Worm (Caenorhabditis elegans) whole organism, L4 larva: ENCODE data around the gene math-44.
"Not testable (repeated sequence)": the region's sequence is repeated elsewhere in the genome, so short reads cannot be mapped to it uniquely, and the experiment has no call there.

Source experiments
- F49E8.2 ChIP-seq: sonication (generic microtip); optimal IDR thresholded peaks from 2 replicates; lab custom pipeline; 2016; ENCODE audit warnings: missing compliant biosample characterization, mild to moderate bottlenecking, missing genetic modification characterization, borderline replicate concordance
- T26A8.4 ChIP-seq: fragments of 200-800 bp; sonication (Bioruptor generic); IDR thresholded peaks from 2 replicates; pipeline ENCODE4 v1.3.6; 2022; ENCODE audit warnings: missing genetic modification characterization, missing compliant biosample characterization
- Y5F2A.4 ChIP-seq: fragments of 200-800 bp; sonication (Bioruptor generic); optimal IDR thresholded peaks from 2 replicates; lab custom pipeline; 2018; ENCODE audit warnings: mild to moderate bottlenecking, missing genetic modification characterization, missing compliant biosample characterization
- Y75B8A.6 ChIP-seq: fragments of 200-800 bp; sonication (Bioruptor generic); IDR thresholded peaks from 2 replicates; pipeline ENCODE4 v1.3.6; 2022; ENCODE audit warnings: missing genetic modification reagents, missing genetic modification characterization, missing compliant biosample characterization
- aha-1 ChIP-seq: fragments of 150-350 bp; peaks from one replicate; lab custom pipeline; 2014; ENCODE audit warnings: missing biosample characterization, missing genetic modification characterization
- ceh-20 ChIP-seq: fragments of 200-800 bp; sonication (Bioruptor generic); IDR thresholded peaks from 2 replicates; pipeline ENCODE4 v1.3.6; 2022; ENCODE audit warnings: missing genetic modification reagents, missing genetic modification characterization, missing compliant biosample characterization
- ceh-44 ChIP-seq: fragments of 200-800 bp; sonication (Bioruptor generic); IDR thresholded peaks from 2 replicates; pipeline ENCODE4 v1.3.6; 2022; ENCODE audit warnings: missing genetic modification reagents, missing genetic modification characterization, missing compliant biosample characterization
- ceh-62 ChIP-seq: sonication (generic microtip); optimal IDR thresholded peaks from 2 replicates; lab custom pipeline; 2017; ENCODE audit warnings: missing biosample characterization, missing genetic modification characterization
- ces-1 ChIP-seq: fragments of 150-350 bp; sonication (generic microtip); optimal IDR thresholded peaks from 4 replicates; lab custom pipeline; 2014; ENCODE audit warnings: missing biosample characterization, missing genetic modification reagents, missing genetic modification characterization
- ctbp-1 ChIP-seq: fragments of 200-800 bp; sonication (Bioruptor generic); IDR thresholded peaks from 2 replicates; pipeline ENCODE4 v1.3.6; 2022; ENCODE audit warnings: missing genetic modification reagents, missing genetic modification characterization, missing compliant biosample characterization
- daf-12 ChIP-seq: fragments of 150-350 bp; optimal IDR thresholded peaks from 2 replicates; lab custom pipeline; 2014; ENCODE audit warnings: missing biosample characterization, missing genetic modification reagents, missing genetic modification characterization
- daf-16 ChIP-seq, 3 experiments: sonication (generic microtip); optimal IDR thresholded peaks; 2 replicates each; lab custom pipeline; 2016 to 2017; ENCODE audit warnings: missing genetic modification characterization in 3 of 3, missing genetic modification reagents in 3 of 3, mild to moderate bottlenecking in 2 of 3, missing compliant biosample characterization in 2 of 3, missing biosample characterization in 1 of 3, moderate library complexity in 1 of 3
- dmd-6 ChIP-seq: fragments of 200-800 bp; sonication (Bioruptor generic); IDR thresholded peaks from 2 replicates; pipeline ENCODE4 v1.3.6; 2022; ENCODE audit warnings: missing genetic modification reagents, missing genetic modification characterization, missing compliant biosample characterization
- dmd-8 ChIP-seq: fragments of 200-800 bp; sonication (Bioruptor generic); IDR thresholded peaks from 2 replicates; pipeline ENCODE4 v1.3.6; 2022; ENCODE audit warnings: missing genetic modification characterization, missing compliant biosample characterization
- duxl-1 ChIP-seq: sonication (generic microtip); optimal IDR thresholded peaks from 2 replicates; lab custom pipeline; 2016; ENCODE audit warnings: mild to moderate bottlenecking, missing genetic modification characterization, moderate library complexity, missing compliant biosample characterization; ENCODE audit not compliant: poor library complexity
- hif-1 ChIP-seq, 2 experiments: sonication (generic microtip); optimal IDR thresholded peaks; 2 replicates each; lab custom pipeline; 2016 to 2017; ENCODE audit warnings: missing compliant biosample characterization in 2 of 2, missing genetic modification characterization in 2 of 2, missing genetic modification reagents in 2 of 2, missing genotype in 2 of 2, mild to moderate bottlenecking in 1 of 2
- hlh-11 ChIP-seq: fragments of 200-800 bp; sonication (Bioruptor generic); optimal IDR thresholded peaks from 2 replicates; lab custom pipeline; 2018; ENCODE audit warnings: mild to moderate bottlenecking, missing genetic modification characterization, missing compliant biosample characterization
- hmg-1.1 ChIP-seq: fragments of 200-800 bp; sonication (Bioruptor generic); IDR thresholded peaks from 2 replicates; pipeline ENCODE4 v1.3.6; 2022; ENCODE audit warnings: missing genetic modification reagents, missing genetic modification characterization, missing compliant biosample characterization
- jun-1 ChIP-seq: fragments of 150-350 bp; optimal IDR thresholded peaks from 2 replicates; lab custom pipeline; 2014; ENCODE audit warnings: missing biosample characterization, missing genetic modification reagents, missing genetic modification characterization
- lin-1 ChIP-seq: fragments of 200-800 bp; sonication (Bioruptor generic); IDR thresholded peaks from 2 replicates; pipeline ENCODE4 v1.3.6; 2022; ENCODE audit warnings: missing genetic modification reagents, missing genetic modification characterization, missing compliant biosample characterization
- lin-13 ChIP-seq: fragments of 150-350 bp; optimal IDR thresholded peaks from 2 replicates; lab custom pipeline; 2014; ENCODE audit warnings: missing biosample characterization, missing genetic modification reagents, missing genetic modification characterization
- lin-38 ChIP-seq: fragments of 200-800 bp; sonication (Bioruptor generic); IDR thresholded peaks from 2 replicates; pipeline ENCODE4 v1.3.6; 2022; ENCODE audit warnings: missing genetic modification reagents, missing genetic modification characterization, missing compliant biosample characterization
- lin-39 ChIP-seq: fragments of 150-350 bp; optimal IDR thresholded peaks from 2 replicates; lab custom pipeline; 2014; ENCODE audit warnings: missing biosample characterization, missing genetic modification reagents, missing genetic modification characterization
- lir-3 ChIP-seq: sonication (generic microtip); optimal IDR thresholded peaks from 2 replicates; lab custom pipeline; 2016; ENCODE audit warnings: mild to moderate bottlenecking, missing genetic modification characterization, missing compliant biosample characterization
- mxl-3 ChIP-seq: fragments of 200-800 bp; sonication (Bioruptor generic); optimal IDR thresholded peaks from 2 replicates; lab custom pipeline; 2018; ENCODE audit warnings: mild to moderate bottlenecking, missing genetic modification characterization, missing compliant biosample characterization
- nhr-28 ChIP-seq: fragments of 150-350 bp; optimal IDR thresholded peaks from 2 replicates; lab custom pipeline; 2014; ENCODE audit warnings: missing biosample characterization, missing genetic modification characterization
- nhr-6 ChIP-seq: fragments of 150-350 bp; optimal IDR thresholded peaks from 2 replicates; lab custom pipeline; 2014; ENCODE audit warnings: missing biosample characterization, missing genetic modification characterization
- nhr-76 ChIP-seq: fragments of 150-350 bp; optimal IDR thresholded peaks from 2 replicates; lab custom pipeline; 2014; ENCODE audit warnings: missing biosample characterization, missing genetic modification characterization
- nhr-77 ChIP-seq: fragments of 150-350 bp; optimal IDR thresholded peaks from 2 replicates; lab custom pipeline; 2014; ENCODE audit warnings: missing biosample characterization, missing genetic modification characterization
- php-3 ChIP-seq: fragments of 200-800 bp; sonication (Bioruptor generic); IDR thresholded peaks from 2 replicates; pipeline ENCODE4 v1.3.6; 2022; ENCODE audit warnings: missing genetic modification reagents, missing genetic modification characterization, missing compliant biosample characterization
- pqm-1 ChIP-seq: sonication (generic microtip); optimal IDR thresholded peaks from 2 replicates; lab custom pipeline; 2017; ENCODE audit warnings: missing biosample characterization, missing genetic modification characterization
- set-16 ChIP-seq: fragments of 200-800 bp; sonication (Bioruptor generic); IDR thresholded peaks from 2 replicates; pipeline ENCODE4 v1.3.6; 2022; ENCODE audit warnings: missing genetic modification reagents, missing genetic modification characterization, missing compliant biosample characterization
- snpc-4 ChIP-seq: fragments of 150-350 bp; optimal IDR thresholded peaks from 2 replicates; lab custom pipeline; 2014; ENCODE audit warnings: missing biosample characterization, missing genetic modification characterization
- spr-1 ChIP-seq: sonication (generic microtip); optimal IDR thresholded peaks from 2 replicates; lab custom pipeline; 2016; ENCODE audit warnings: mild to moderate bottlenecking, missing genetic modification characterization, missing compliant biosample characterization
- tra-1 ChIP-seq: fragments of 200-800 bp; sonication (Bioruptor generic); IDR thresholded peaks from 2 replicates; pipeline ENCODE4 v1.3.6; 2022; ENCODE audit warnings: missing genetic modification reagents, missing genetic modification characterization, missing compliant biosample characterization
- unc-62 ChIP-seq, 3 experiments: fragments of 150-350 bp in 1 of 3; sonication (generic microtip); optimal IDR thresholded peaks in 2 of 3; peaks in 1 of 3; 1 replicate in 1 of 3; 2 replicates in 2 of 3; lab custom pipeline; 2014 to 2017; ENCODE audit warnings: missing biosample characterization in 3 of 3, missing genetic modification characterization in 3 of 3, missing genetic modification reagents in 3 of 3, missing genotype in 1 of 3
- vab-7 ChIP-seq: fragments of 200-800 bp; sonication (Bioruptor generic); IDR thresholded peaks from 2 replicates; pipeline ENCODE4 v1.3.6; 2022; ENCODE audit warnings: missing genetic modification reagents, missing genetic modification characterization, missing compliant biosample characterization
- zip-11 ChIP-seq: fragments of 200-800 bp; sonication (Bioruptor generic); IDR thresholded peaks from 2 replicates; pipeline ENCODE4 v1.3.6; 2022; ENCODE audit warnings: missing genetic modification characterization, missing compliant biosample characterization
- zip-2 ChIP-seq: fragments of 150-350 bp; optimal IDR thresholded peaks from 2 replicates; lab custom pipeline; 2014; ENCODE audit warnings: missing biosample characterization, missing genetic modification characterization
- ztf-11 ChIP-seq: fragments of 150-350 bp; optimal IDR thresholded peaks from 2 replicates; lab custom pipeline; 2014; ENCODE audit warnings: missing biosample characterization, missing genetic modification characterization

The math-44 gene

DNA sequence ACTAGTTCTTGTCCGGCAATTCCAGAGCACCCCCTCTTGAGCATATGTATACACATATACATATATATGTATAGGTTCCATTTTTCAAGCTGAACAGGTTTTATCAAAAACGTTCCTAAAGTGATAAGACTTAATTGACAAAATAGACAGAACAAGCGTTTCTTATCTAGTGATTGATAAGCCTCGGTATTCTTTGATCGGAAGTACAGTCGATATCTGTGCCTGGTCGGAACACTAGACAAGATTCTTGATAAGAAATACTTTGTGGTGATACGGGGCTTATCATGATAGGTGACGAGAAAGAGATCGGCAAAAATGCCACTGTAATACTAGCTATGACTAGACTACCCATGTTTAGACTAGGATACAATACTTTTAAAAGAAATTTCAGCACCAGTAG, 40.0 kb upstream of the math-44 start:
- peak; percentile 92 for TF ChIP-seq dmd-6 (GFP tag; lab: Robert Waterston, UW)
- peak; percentile 88 for TF ChIP-seq tra-1
- TF ChIP-seq php-3 (GFP tag; lab: Robert Waterston, UW), result peak; percentile 88
- TF ChIP-seq nhr-28, result peak; percentile 83
- TF ChIP-seq lin-1 (GFP tag; lab: Robert Waterston, UW), result peak; percentile 96
- TF ChIP-seq nhr-77 (tag; lab: Kevin White, UChicago), result peak; percentile 48
- peak; percentile 79 for TF ChIP-seq duxl-1 (tag; lab: Kevin White, UChicago)
- TF ChIP-seq ztf-11 (tag; lab: Kevin White, UChicago), result no peak
- 0 out of 2 replicates have a peak, but pooled peaks have one; percentile 64 for TF ChIP-seq Y75B8A.6 (GFP tag; lab: Robert Waterston, UW)
- TF ChIP-seq pqm-1 (tag; lab: Kevin White, UChicago), result peak; percentile 87
- TF ChIP-seq hlh-11 (tag; lab: Kevin White, UChicago), result peak; percentile 78
- no peak for TF ChIP-seq zip-11 (GFP tag; lab: Robert Waterston, UW)
- TF ChIP-seq nhr-6, result peak; percentile 5
- peak; percentile 12 for TF ChIP-seq mxl-3 (GFP tag; lab: Kevin White, UChicago)
- no peak for TF ChIP-seq T26A8.4 (GFP tag; lab: Robert Waterston, UW)
- no peak for TF ChIP-seq lin-38 (GFP tag; lab: Robert Waterston, UW)
- TF ChIP-seq daf-16 (GFP tag; optimal IDR thresholded peaks at IDR 0.05; lab: Kevin White, UChicago), result no peak
- TF ChIP-seq daf-16 (tag; optimal IDR thresholded peaks at IDR 0.05; lab: Kevin White, UChicago), result peak; percentile 61
- TF ChIP-seq aha-1 (tag; lab: Kevin White, UChicago), result peak; percentile 26
- TF ChIP-seq nhr-76 (tag; lab: Kevin White, UChicago), result no peak

DNA sequence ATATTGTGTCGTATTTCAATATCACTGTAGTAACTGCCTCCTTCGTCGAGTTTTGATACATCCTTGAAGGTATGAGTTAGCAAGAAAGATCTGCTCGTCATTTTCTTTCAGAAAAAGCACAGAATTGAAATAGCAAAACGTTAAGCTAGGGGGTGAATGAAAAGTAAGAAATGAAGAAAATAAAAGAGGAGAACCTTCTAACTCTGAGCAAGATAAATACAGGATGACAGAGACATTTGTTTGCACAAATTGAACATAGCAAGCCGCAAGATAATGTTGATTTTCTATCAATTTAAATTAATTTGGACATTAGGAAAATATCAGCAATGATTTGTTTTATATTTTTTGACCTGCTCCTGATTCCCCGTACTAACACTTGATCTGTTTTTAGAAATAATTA, 33.5 kb upstream of the math-44 start, which contains the start of gene math-49:
math-49 (minus strand) TSS at position 101 of the 400 bp plus-strand sequence.
- not testable (repeated sequence) for TF ChIP-seq snpc-4; daf-12 (tag; lab: Kevin White, UChicago); ces-1 (GFP tag; lab: Kevin White, UChicago)

DNA sequence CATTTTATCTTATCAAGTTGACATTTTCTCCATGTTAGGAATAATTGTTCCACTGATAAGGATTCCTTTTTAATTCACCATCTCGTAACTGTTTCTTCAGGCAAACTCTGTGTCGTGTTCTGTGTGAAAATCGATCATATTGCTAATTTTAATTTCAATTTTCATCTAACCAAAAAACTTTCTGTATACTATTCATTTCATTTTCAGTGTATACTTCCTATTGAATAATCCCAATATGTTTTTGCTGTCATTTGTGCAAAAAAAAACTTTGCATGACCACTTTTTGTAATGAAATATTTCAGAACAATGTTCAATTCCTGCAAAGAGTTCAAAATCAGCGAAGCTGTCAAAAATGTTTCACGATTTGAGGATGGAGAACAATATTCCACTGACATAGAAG, 2.1 kb upstream of the math-44 start, which contains the start of gene Y16E11A.4:
Y16E11A.4 (plus strand) TSS at position 301 of the 400 bp plus-strand sequence.
- peak; percentile 27 for TF ChIP-seq pqm-1 (tag; lab: Kevin White, UChicago)
- TF ChIP-seq lin-13 (GFP tag; lab: Kevin White, UChicago), result no peak

DNA sequence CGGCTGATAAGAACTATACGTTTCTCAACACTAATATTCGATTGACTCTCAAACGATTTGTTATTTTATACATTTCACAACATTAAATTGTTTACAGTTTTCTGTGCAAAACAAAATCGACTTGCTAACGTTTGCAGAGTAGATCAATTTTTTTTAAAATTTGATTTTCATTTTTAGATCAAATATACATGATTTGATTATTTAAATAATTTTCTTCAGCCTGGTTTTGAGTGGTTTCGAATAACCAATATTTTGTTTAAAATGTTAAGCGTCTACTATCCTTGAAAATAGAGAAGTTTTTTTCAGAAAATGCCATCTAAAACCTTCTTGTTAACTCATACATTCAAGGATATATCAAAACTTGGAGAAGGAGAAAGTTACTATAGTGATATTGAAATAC, 4.6 kb downstream of the math-44 start, which contains the start of gene math-21:
math-21 (plus strand) TSS at position 301 of the 400 bp plus-strand sequence.
- no peak for TF ChIP-seq dmd-8 (GFP tag; lab: Robert Waterston, UW)
- no peak for TF ChIP-seq daf-16 (GFP tag; optimal IDR thresholded peaks at IDR 0.05; lab: Kevin White, UChicago)
- TF ChIP-seq daf-16 (tag; optimal IDR thresholded peaks at IDR 0.05; lab: Kevin White, UChicago), result peak; percentile 71
- peak; percentile 6 for TF ChIP-seq nhr-28
- TF ChIP-seq pqm-1 (tag; lab: Kevin White, UChicago), result peak; percentile 38
- TF ChIP-seq, all 104 proteins: peak for 3

DNA sequence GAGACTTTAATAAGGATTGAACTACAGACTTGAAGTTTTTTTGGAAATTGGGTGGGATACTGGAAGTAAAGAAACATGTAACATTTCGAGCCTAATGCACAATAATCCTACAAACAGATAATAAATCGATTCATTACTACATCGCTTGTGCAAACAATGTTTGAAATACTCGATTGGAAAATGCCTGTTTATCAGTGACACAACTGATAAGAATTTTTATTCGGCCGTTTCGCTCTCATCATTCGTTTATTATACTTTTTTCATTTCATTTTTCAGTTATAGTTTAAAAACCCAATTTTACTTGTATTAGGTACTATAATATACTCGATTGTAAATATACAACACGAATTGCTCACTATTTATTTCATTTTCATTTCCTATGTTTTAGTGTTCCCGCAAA, 6.6 kb downstream of the math-44 start:
- peak in 1 of 2 experiments; percentile 13 for TF ChIP-seq unc-62 (GFP tag; optimal IDR thresholded peaks at IDR 0.05 in 1 of 2; lab: Kevin White, UChicago)
- no peak for TF ChIP-seq unc-62 (tag; optimal IDR thresholded peaks at IDR 0.05; lab: Kevin White, UChicago)
- TF ChIP-seq pqm-1 (tag; lab: Kevin White, UChicago), result peak; percentile 91
- TF ChIP-seq hlh-11 (tag; lab: Kevin White, UChicago), result peak; percentile 15
- TF ChIP-seq nhr-6, result no peak
- no peak for TF ChIP-seq zip-2 (tag; lab: Kevin White, UChicago)
- TF ChIP-seq ceh-44 (GFP tag; lab: Robert Waterston, UW), result no peak
- no peak for TF ChIP-seq ceh-62 (tag; lab: Kevin White, UChicago)
- TF ChIP-seq lin-39 (tag; lab: Kevin White, UChicago), result no peak
- TF ChIP-seq php-3 (GFP tag; lab: Robert Waterston, UW), result peak; percentile 45; the same call in 1 of the 2 replicates
- no peak for TF ChIP-seq ces-1 (GFP tag; lab: Kevin White, UChicago)
- no peak for TF ChIP-seq lir-3 (tag; lab: Kevin White, UChicago)
- no peak for TF ChIP-seq daf-16 (GFP tag; optimal IDR thresholded peaks at IDR 0.05; lab: Kevin White, UChicago)
- TF ChIP-seq daf-16 (tag; optimal IDR thresholded peaks at IDR 0.05; lab: Kevin White, UChicago), result peak; percentile 84
- no peak for TF ChIP-seq vab-7 (GFP tag; lab: Robert Waterston, UW)
- no peak for TF ChIP-seq spr-1 (tag; lab: Kevin White, UChicago)
- TF ChIP-seq jun-1 (tag; lab: Kevin White, UChicago), result no peak
- TF ChIP-seq F49E8.2 (tag; lab: Kevin White, UChicago), result no peak
- TF ChIP-seq ctbp-1 (GFP tag; lab: Robert Waterston, UW), result no peak
- no peak for TF ChIP-seq set-16 (GFP tag; lab: Robert Waterston, UW)
- no peak for TF ChIP-seq hif-1 (tag; optimal IDR thresholded peaks at IDR 0.05; lab: Kevin White, UChicago)
- TF ChIP-seq hmg-1.1 (GFP tag; lab: Robert Waterston, UW), result no peak
- TF ChIP-seq Y5F2A.4, result no peak
- no peak for TF ChIP-seq ceh-20 (GFP tag; lab: Robert Waterston, UW)
- TF ChIP-seq nhr-28, result peak; percentile 74
